Fruit fly (Drosophila melanogaster): Measurements from ENCODE around the gene ogre.

Gene ogre

dm6 chrX:6937417-6937816 lies 53.7 kb downstream of the ogre start (continued):
- TF ChIP-seq CG7963 (GFP tag; IDR thresholded peaks at IDR 0.05; ENCODE audit: partially characterized antibody) (no peak), scrt (GFP tag; optimal IDR thresholded peaks at IDR 0.05) (no peak), crol (GFP tag; IDR thresholded peaks at IDR 0.05) (no peak), Dll (GFP tag; IDR thresholded peaks at IDR 0.05; ENCODE audit: partially characterized antibody) (no peak), Rfx (GFP tag; IDR thresholded peaks at IDR 0.05) (no peak), NK7.1 (GFP tag; optimal IDR thresholded peaks at IDR 0.05) (no peak), CG12942 (GFP tag; optimal IDR thresholded peaks at IDR 0.05) (no peak), gsb-n (tag; optimal IDR thresholded peaks at IDR 0.05) (peak; percentile 18), Med (GFP tag) (peak; percentile 25), tna (GFP tag; IDR thresholded peaks at IDR 0.05; ENCODE audit: partially characterized antibody) (no peak), wor (GFP tag; IDR thresholded peaks at IDR 0.05) (no peak), sens (GFP tag) (peak; percentile 48), odd (GFP tag; optimal IDR thresholded peaks at IDR 0.05) (no peak), CG15601 (tag; optimal IDR thresholded peaks at IDR 0.05) (peak; percentile 13), ranshi (GFP tag; IDR thresholded peaks at IDR 0.05) (no peak), CG42726 (GFP tag; IDR thresholded peaks at IDR 0.05; ENCODE audit: partially characterized antibody) (no peak), Elba2 (GFP tag; optimal IDR thresholded peaks at IDR 0.05) (no peak), CG12104 (GFP tag; optimal IDR thresholded peaks at IDR 0.05) (no peak), CG9876 (GFP tag; optimal IDR thresholded peaks at IDR 0.05) (no peak), CG11560 (tag; IDR thresholded peaks at IDR 0.05) (no peak), stc (GFP tag; IDR thresholded peaks at IDR 0.05) (no peak), CG7745 (tag; optimal IDR thresholded peaks at IDR 0.05) (peak; percentile 6), Kr (GFP tag; optimal IDR thresholded peaks at IDR 0.05) (peak; percentile 93), CG7839 (tag; optimal IDR thresholded peaks at IDR 0.05) (no peak), CG1529 (GFP tag; optimal IDR thresholded peaks at IDR 0.05) (peak; percentile 21)

dm6 chrX:6936884-6937283 lies 54.2 kb downstream of the ogre start:
- peak; percentile 82 for TF ChIP-seq Hr39 (optimal IDR thresholded peaks at IDR 0.05)
- TF ChIP-seq CG11398 (GFP tag; optimal IDR thresholded peaks at IDR 0.05) = no peak
- no peak for TF ChIP-seq trem (tag; optimal IDR thresholded peaks at IDR 0.05)
- no peak for TF ChIP-seq ara (GFP tag; IDR thresholded peaks at IDR 0.05)
- TF ChIP-seq croc (GFP tag; conservative IDR thresholded peaks at IDR 0.05) = no peak

dm6 chrX:6933749-6934148 lies 57.4 kb downstream of the ogre start:
- no peak for TF ChIP-seq maf-S (GFP tag; optimal IDR thresholded peaks at IDR 0.05)
- no peak for TF ChIP-seq CG12299 (tag; optimal IDR thresholded peaks at IDR 0.05)
- TF ChIP-seq Hr39 (optimal IDR thresholded peaks at IDR 0.05) = peak; percentile 39

dm6 chrX:6929086-6929485 lies 62.0 kb downstream of the ogre start:
- TF ChIP-seq CG2678 (tag; optimal IDR thresholded peaks at IDR 0.05) = no peak
- peak; percentile 93 for TF ChIP-seq Hr39 (optimal IDR thresholded peaks at IDR 0.05)

Measured in whole organism, embryonic.